Worm (Caenorhabditis elegans) whole organism, L1 larva: Measurements from ENCODE around the gene acdh-6.

ENCODE experiments used
- C34B4.2 ChIP-seq: sonication (generic microtip); optimal IDR thresholded peaks from 2 replicates; lab custom pipeline; 2017; ENCODE audit warnings: mild to moderate bottlenecking, missing genetic modification characterization, missing compliant biosample characterization
- F16B12.6 ChIP-seq: fragments of 150-350 bp; optimal IDR thresholded peaks from 2 replicates; lab custom pipeline; 2014; ENCODE audit warnings: missing biosample characterization, missing genetic modification characterization
- alr-1 ChIP-seq: fragments of 200-800 bp; sonication (Bioruptor generic); optimal IDR thresholded peaks from 2 replicates; lab custom pipeline; 2018; ENCODE audit warnings: borderline replicate concordance, mild to moderate bottlenecking, missing genetic modification characterization, missing compliant biosample characterization
- aly-2 ChIP-seq: fragments of 150-350 bp; optimal IDR thresholded peaks from 2 replicates; lab custom pipeline; 2014; ENCODE audit warnings: missing biosample characterization, missing genetic modification characterization
- blmp-1 ChIP-seq: fragments of 150-350 bp; optimal IDR thresholded peaks from 2 replicates; lab custom pipeline; 2014; ENCODE audit warnings: missing biosample characterization, missing genetic modification characterization
- ceh-63 ChIP-seq: fragments of 200-800 bp; sonication (Bioruptor generic); optimal IDR thresholded peaks from 2 replicates; lab custom pipeline; 2018; ENCODE audit warnings: mild to moderate bottlenecking, missing genetic modification characterization, missing compliant biosample characterization
- ceh-82 ChIP-seq, 3 experiments: fragments of 150-350 bp in 1 of 3; sonication (generic microtip) in 2 of 3; optimal IDR thresholded peaks; 2 replicates each; lab custom pipeline; 2014 to 2017; ENCODE audit warnings: missing biosample characterization in 3 of 3, missing genetic modification characterization in 3 of 3
- ces-1 ChIP-seq: fragments of 150-350 bp; optimal IDR thresholded peaks from 2 replicates; lab custom pipeline; 2014; ENCODE audit warnings: missing biosample characterization, missing genetic modification reagents, missing genetic modification characterization
- dsc-1 ChIP-seq: sonication (generic microtip); optimal IDR thresholded peaks from 2 replicates; lab custom pipeline; 2016; ENCODE audit warnings: mild to moderate bottlenecking, missing genetic modification characterization, missing compliant biosample characterization
- efl-1 ChIP-seq, 4 experiments: fragments of 150-350 bp; optimal IDR thresholded peaks in 3 of 4; peaks in 1 of 4; 1 replicate in 1 of 4; 2 replicates in 3 of 4; lab custom pipeline; 2014; ENCODE audit warnings: missing biosample characterization in 2 of 4, missing genetic modification characterization in 2 of 4, missing genetic modification reagents in 2 of 4
- elt-2 ChIP-seq: sonication (generic microtip); optimal IDR thresholded peaks from 2 replicates; lab custom pipeline; 2016; ENCODE audit warnings: missing genetic modification characterization, mild to moderate bottlenecking, inconsistent platforms, missing compliant biosample characterization, missing genetic modification reagents
- elt-3 ChIP-seq, 6 experiments: fragments of 150-350 bp in 1 of 6; sonication (generic microtip); optimal IDR thresholded peaks; 2 replicates each; lab custom pipeline; 2017 to 2018; ENCODE audit warnings: missing biosample characterization in 6 of 6, missing genetic modification characterization in 6 of 6, inconsistent platforms in 1 of 6
- ets-5 ChIP-seq: fragments of 200-800 bp; sonication (Bioruptor generic); IDR thresholded peaks from 2 replicates; pipeline ENCODE4 v1.3.6; 2022; ENCODE audit warnings: missing genetic modification characterization, missing compliant biosample characterization
- fkh-4 ChIP-seq: sonication (generic microtip); optimal IDR thresholded peaks from 2 replicates; lab custom pipeline; 2016; ENCODE audit warnings: missing compliant biosample characterization, missing genetic modification characterization, borderline replicate concordance
- fos-1 ChIP-seq: fragments of 150-350 bp; optimal IDR thresholded peaks from 2 replicates; lab custom pipeline; 2014; ENCODE audit warnings: missing biosample characterization, missing genetic modification characterization
- hpl-2 ChIP-seq: fragments of 150-350 bp; optimal IDR thresholded peaks from 2 replicates; lab custom pipeline; 2014; ENCODE audit warnings: missing biosample characterization, missing genetic modification reagents, missing genetic modification characterization
- jun-1 ChIP-seq: fragments of 150-350 bp; optimal IDR thresholded peaks from 2 replicates; lab custom pipeline; 2014; ENCODE audit warnings: missing biosample characterization, missing genetic modification reagents, missing genetic modification characterization
- lin-14 ChIP-seq: fragments of 200-800 bp; sonication (Bioruptor generic); optimal IDR thresholded peaks from 2 replicates; lab custom pipeline; 2018; ENCODE audit warnings: mild to moderate bottlenecking, missing genetic modification characterization, moderate library complexity, missing compliant biosample characterization
- lin-15B ChIP-seq: fragments of 150-350 bp; sonication (generic microtip); optimal IDR thresholded peaks from 3 replicates; lab custom pipeline; 2014; ENCODE audit warnings: missing biosample characterization, missing genetic modification characterization
- lir-3 ChIP-seq: sonication (generic microtip); optimal IDR thresholded peaks from 2 replicates; lab custom pipeline; 2016; ENCODE audit warnings: mild to moderate bottlenecking, missing genetic modification characterization, moderate library complexity, missing compliant biosample characterization; ENCODE audit not compliant: poor library complexity
- mef-2 ChIP-seq: fragments of 150-350 bp; optimal IDR thresholded peaks from 2 replicates; lab custom pipeline; 2014; ENCODE audit warnings: missing biosample characterization, missing genetic modification characterization
- mep-1 ChIP-seq: fragments of 150-350 bp; optimal IDR thresholded peaks from 2 replicates; lab custom pipeline; 2014; ENCODE audit warnings: missing biosample characterization, missing genetic modification characterization
- nhr-11 ChIP-seq: fragments of 150-350 bp; optimal IDR thresholded peaks from 2 replicates; lab custom pipeline; 2014; ENCODE audit warnings: missing biosample characterization, missing genetic modification characterization
- nhr-12 ChIP-seq: sonication (generic microtip); optimal IDR thresholded peaks from 2 replicates; lab custom pipeline; 2017; ENCODE audit warnings: missing biosample characterization, missing genetic modification characterization
- nhr-19 ChIP-seq: fragments of 200-800 bp; sonication (Bioruptor generic); conservative IDR thresholded peaks from 2 replicates; pipeline ENCODE4 v1.3.6; 2022; ENCODE audit warnings: missing genetic modification characterization, missing compliant biosample characterization
- nhr-20 ChIP-seq: sonication (generic microtip); optimal IDR thresholded peaks from 2 replicates; lab custom pipeline; 2016; ENCODE audit warnings: mild to moderate bottlenecking, missing genetic modification characterization, missing compliant biosample characterization
- nhr-71 ChIP-seq: sonication (generic microtip); optimal IDR thresholded peaks from 2 replicates; lab custom pipeline; 2016; ENCODE audit warnings: mild to moderate bottlenecking, missing genetic modification characterization, moderate library complexity, missing compliant biosample characterization
- pax-3 ChIP-seq: fragments of 200-800 bp; sonication (Bioruptor generic); optimal IDR thresholded peaks from 2 replicates; lab custom pipeline; 2018; ENCODE audit warnings: mild to moderate bottlenecking, missing genetic modification characterization, moderate library complexity, missing compliant biosample characterization
- pqm-1 ChIP-seq: sonication (generic microtip); optimal IDR thresholded peaks from 3 replicates; lab custom pipeline; 2017; ENCODE audit warnings: missing biosample characterization, missing genetic modification characterization
- rnt-1 ChIP-seq: sonication (generic microtip); optimal IDR thresholded peaks from 2 replicates; lab custom pipeline; 2016; ENCODE audit warnings: mild to moderate bottlenecking, missing genetic modification characterization, moderate library complexity, missing compliant biosample characterization
- skn-1 ChIP-seq: fragments of 150-350 bp; optimal IDR thresholded peaks from 2 replicates; lab custom pipeline; 2014; ENCODE audit warnings: missing biosample characterization, missing genetic modification characterization
- unc-30 ChIP-seq: sonication (generic microtip); optimal IDR thresholded peaks from 2 replicates; lab custom pipeline; 2017; ENCODE audit warnings: missing biosample characterization, missing genetic modification characterization
- xbp-1 ChIP-seq: sonication (generic microtip); optimal IDR thresholded peaks from 2 replicates; lab custom pipeline; 2016; ENCODE audit warnings: missing genetic modification characterization, missing compliant biosample characterization
- ztf-11 ChIP-seq, 2 experiments: sonication (generic microtip); optimal IDR thresholded peaks; 2 replicates each; lab custom pipeline; 2016 to 2017; ENCODE audit warnings: missing genetic modification characterization in 2 of 2, missing biosample characterization in 1 of 2, missing compliant biosample characterization in 1 of 2

Gene acdh-6

ce11 chrIII:8560398-8560797 lies 538 bp upstream of the acdh-6 start:
- TF ChIP-seq ces-1 (GFP tag; lab: Kevin White, UChicago) (no peak), lir-3 (tag; lab: Kevin White, UChicago) (no peak), lin-15B (tag; lab: Kevin White, UChicago) (no peak), F16B12.6 (tag; lab: Kevin White, UChicago) (no peak), pqm-1 (tag; lab: Kevin White, UChicago) (no peak), aly-2 (tag; lab: Kevin White, UChicago) (no peak), C34B4.2 (tag; lab: Kevin White, UChicago) (no peak), fkh-4 (tag; lab: Kevin White, UChicago) (no peak), fos-1 (tag; lab: Kevin White, UChicago) (no peak), ceh-63 (no peak), nhr-20 (tag; lab: Kevin White, UChicago) (no peak)

- peak; percentile 67 for TF ChIP-seq blmp-1 (tag; lab: Kevin White, UChicago)
- TF ChIP-seq xbp-1 = no peak
- TF ChIP-seq aly-2 (tag; lab: Kevin White, UChicago) = no peak
- TF ChIP-seq efl-1 (optimal IDR thresholded peaks at IDR 0.05; lab: Kevin White, UChicago) = no peak
- peak in 1 of 2 experiments; percentile 71 for TF ChIP-seq efl-1 (GFP tag; optimal IDR thresholded peaks at IDR 0.05 in 1 of 2; lab: Kevin White, UChicago)
- no peak for TF ChIP-seq fkh-4 (tag; lab: Kevin White, UChicago)
- TF ChIP-seq ztf-11 (tag; optimal IDR thresholded peaks at IDR 0.05; lab: Kevin White, UChicago) = no peak
- TF ChIP-seq nhr-12 (tag; lab: Kevin White, UChicago) = no peak
Measured at ce11 chrIII:8564372-8564771, 3.4 kb downstream of the acdh-6 start.

- TF ChIP-seq nhr-19 (GFP tag; lab: Robert Waterston, UW) = no peak
- TF ChIP-seq elt-2 (tag; lab: Kevin White, UChicago) = no peak
- no peak for TF ChIP-seq ceh-82 (tag; optimal IDR thresholded peaks at IDR 0.05; lab: Kevin White, UChicago)
- no peak for TF ChIP-seq lin-14 (GFP tag; lab: Kevin White, UChicago)
- TF ChIP-seq alr-1 (tag; lab: Kevin White, UChicago) = no peak
- TF ChIP-seq hpl-2 (GFP tag; lab: Kevin White, UChicago) = no peak
- no peak for TF ChIP-seq ets-5 (GFP tag; lab: Robert Waterston, UW)
- TF ChIP-seq lin-15B (tag; lab: Kevin White, UChicago) = no peak
- no peak for TF ChIP-seq nhr-71 (tag; lab: Kevin White, UChicago)
- TF ChIP-seq skn-1 = no peak
- TF ChIP-seq rnt-1 (tag; lab: Kevin White, UChicago) = no peak
- TF ChIP-seq mef-2 (tag; lab: Kevin White, UChicago) = no peak
- no peak for TF ChIP-seq ztf-11 (tag; optimal IDR thresholded peaks at IDR 0.05; lab: Kevin White, UChicago)
- TF ChIP-seq nhr-11 (tag; lab: Kevin White, UChicago) = no peak
- no peak for TF ChIP-seq jun-1 (tag; lab: Kevin White, UChicago)
Measured at ce11 chrIII:8570289-8570688, 9.4 kb downstream of the acdh-6 start.

- no peak for TF ChIP-seq pax-3
- peak; percentile 23 for TF ChIP-seq mep-1 (tag; lab: Kevin White, UChicago)
- TF ChIP-seq dsc-1 (tag; lab: Kevin White, UChicago) = no peak
- no peak for TF ChIP-seq xbp-1
- peak; percentile 32 for TF ChIP-seq lin-14 (GFP tag; lab: Kevin White, UChicago)
- peak; percentile 91 for TF ChIP-seq blmp-1 (tag; lab: Kevin White, UChicago)
Measured at ce11 chrIII:8571845-8572244, 10.9 kb downstream of the acdh-6 start.

- no peak for TF ChIP-seq elt-2 (tag; lab: Kevin White, UChicago)
- TF ChIP-seq unc-30 (tag; lab: Kevin White, UChicago) = no peak
- no peak for TF ChIP-seq ceh-82 (tag; optimal IDR thresholded peaks at IDR 0.05; lab: Kevin White, UChicago)
- no peak for TF ChIP-seq rnt-1 (tag; lab: Kevin White, UChicago)
- TF ChIP-seq elt-3 (tag; optimal IDR thresholded peaks at IDR 0.05; lab: Kevin White, UChicago) = peak in 1 of 6 experiments; percentile 13
Measured at ce11 chrIII:8573301-8573700, 12.4 kb downstream of the acdh-6 start.
